Worm (Caenorhabditis elegans): Measurements from ENCODE around the gene mrpl-21.

ce11 chrIII:4209188-4209587, 34.2 kb downstream of the mrpl-21 start, which contains the start of gene phlp-2:
- TF ChIP-seq snpc-4 (tag; optimal IDR thresholded peaks at IDR 0.05) (no peak), nhr-76 (tag; optimal IDR thresholded peaks at IDR 0.05) (no peak), pha-4 (tag; optimal IDR thresholded peaks at IDR 0.05) (no peak), flh-1 (GFP tag; optimal IDR thresholded peaks at IDR 0.05) (no peak)

All from whole organism, mixed stage, embryonic.